Worm (Caenorhabditis elegans) whole organism, young adult: ENCODE measurements around the gene R06F6.12.

Experiments used
- D2030.7 ChIP-seq: fragments of 200-800 bp; sonication (Bioruptor generic); IDR thresholded peaks from 2 replicates; pipeline ENCODE4 v1.3.6; 2022; ENCODE audit warnings: missing genetic modification reagents, missing genetic modification characterization, missing compliant biosample characterization
- F49E8.2 ChIP-seq: sonication (generic microtip); optimal IDR thresholded peaks from 3 replicates; lab custom pipeline; 2017; ENCODE audit warnings: missing genetic modification characterization, mild to moderate bottlenecking, missing compliant biosample characterization, antibody characterized with exemption, moderate library complexity; ENCODE audit not compliant: insufficient read depth
- F52B5.7 ChIP-seq: sonication (generic microtip); optimal IDR thresholded peaks from 2 replicates; lab custom pipeline; 2016; ENCODE audit warnings: mild to moderate bottlenecking, missing genetic modification characterization, missing compliant biosample characterization
- akir-1 ChIP-seq: fragments of 200-800 bp; sonication (Bioruptor generic); optimal IDR thresholded peaks from 2 replicates; lab custom pipeline; 2018; ENCODE audit warnings: mild to moderate bottlenecking, missing genetic modification characterization, moderate library complexity, missing compliant biosample characterization
- athp-1 ChIP-seq: sonication (generic microtip); optimal IDR thresholded peaks from 2 replicates; lab custom pipeline; 2017; ENCODE audit warnings: mild to moderate bottlenecking, missing genetic modification characterization, missing compliant biosample characterization
- bed-1 ChIP-seq: fragments of 200-800 bp; sonication (Bioruptor generic); IDR thresholded peaks from 2 replicates; pipeline ENCODE4 v1.3.6; 2022; ENCODE audit warnings: missing genetic modification reagents, missing genetic modification characterization, missing compliant biosample characterization
- madf-6 ChIP-seq: fragments of 200-800 bp; sonication (Bioruptor generic); IDR thresholded peaks from 2 replicates; pipeline ENCODE4 v1.3.6; 2022; ENCODE audit warnings: missing genetic modification reagents, missing genetic modification characterization, missing compliant biosample characterization
- nfya-1 ChIP-seq: sonication (generic microtip); optimal IDR thresholded peaks from 2 replicates; lab custom pipeline; 2017; ENCODE audit warnings: antibody characterized with exemption, missing compliant biosample characterization, missing genetic modification characterization, borderline replicate concordance; ENCODE audit not compliant: insufficient read depth
- pha-4 ChIP-seq: fragments of 150-350 bp; sonication (generic microtip); optimal IDR thresholded peaks from 2 replicates; lab custom pipeline; 2014; ENCODE audit warnings: missing biosample characterization, missing genetic modification reagents, missing genetic modification characterization
- somi-1 ChIP-seq: fragments of 200-800 bp; sonication (Bioruptor generic); optimal IDR thresholded peaks from 2 replicates; lab custom pipeline; 2018; ENCODE audit warnings: mild to moderate bottlenecking, missing genetic modification characterization, missing compliant biosample characterization
- unc-62 ChIP-seq: fragments of 150-350 bp; optimal IDR thresholded peaks from 2 replicates; lab custom pipeline; 2014; ENCODE audit warnings: missing biosample characterization, missing genetic modification reagents, missing genetic modification characterization
- ztf-25 ChIP-seq: fragments of 200-800 bp; sonication (Bioruptor generic); IDR thresholded peaks from 2 replicates; pipeline ENCODE4 v1.3.6; 2022; ENCODE audit warnings: missing genetic modification reagents, missing genetic modification characterization, missing compliant biosample characterization

DNA sequence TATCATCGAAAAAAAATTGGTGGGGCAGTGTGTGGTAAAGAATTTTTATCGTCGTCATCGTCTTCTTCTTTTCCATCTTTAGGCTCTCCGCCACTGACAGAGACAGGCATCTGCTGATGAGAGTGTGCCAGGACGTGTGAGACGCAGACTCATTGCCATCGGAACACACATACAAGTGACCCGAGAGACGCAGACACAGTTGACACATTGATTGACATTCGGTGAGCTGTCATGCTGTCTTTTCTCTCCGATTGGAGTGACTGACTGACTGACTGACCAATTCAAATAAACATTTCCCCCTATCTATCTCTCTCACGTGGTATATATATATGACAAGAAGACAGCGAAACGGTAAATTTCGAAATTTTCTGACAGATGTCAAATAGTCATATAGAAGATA lies 27.2 kb upstream of the R06F6.12 start:
- TF ChIP-seq pha-4, result peak; percentile 62
- no peak for TF ChIP-seq ztf-25 (GFP tag; lab: Robert Waterston, UW)
- peak; percentile 60 for TF ChIP-seq somi-1 (GFP tag; lab: Kevin White, UChicago)
- TF ChIP-seq D2030.7 (GFP tag; lab: Robert Waterston, UW), result no peak
- TF ChIP-seq F52B5.7 (tag; lab: Kevin White, UChicago), result no peak
- TF ChIP-seq athp-1 (tag; lab: Kevin White, UChicago), result peak; percentile 48
- 0 out of 2 replicates have a peak, but pooled peaks have one; percentile 7 for TF ChIP-seq madf-6
- no peak for TF ChIP-seq F49E8.2 (tag; lab: Kevin White, UChicago)
- no peak for TF ChIP-seq bed-1 (GFP tag; lab: Robert Waterston, UW)
- TF ChIP-seq unc-62 (GFP tag; lab: Kevin White, UChicago), result peak; percentile 98
- no peak for TF ChIP-seq akir-1 (GFP tag; lab: Kevin White, UChicago)
- TF ChIP-seq nfya-1 (tag; lab: Kevin White, UChicago), result no peak
